Fruit fly (Drosophila melanogaster): ENCODE results near the gene CG32984.

Gene CG32984

dm6 chr2L:8919638-8920037, 45.1 kb upstream of the CG32984 start (continued):
- 0 out of 3 replicates have a peak, but pooled peaks have one; percentile 26 for TF ChIP-seq eg (GFP tag; IDR thresholded peaks at IDR 0.05)
- TF ChIP-seq CG15336 (GFP tag; IDR thresholded peaks at IDR 0.05) = peak; percentile 62
- TF ChIP-seq Ets96B (tag; optimal IDR thresholded peaks at IDR 0.05) = peak; percentile 42
- no peak for TF ChIP-seq Ets21C (GFP tag; optimal IDR thresholded peaks at IDR 0.05)
- TF ChIP-seq dac (GFP tag; optimal IDR thresholded peaks at IDR 0.05) = peak; percentile 2
- 0 out of 2 replicates have a peak, but pooled peaks have one; percentile 28 for TF ChIP-seq CG11294 (GFP tag; IDR thresholded peaks at IDR 0.05)
- no peak for TF ChIP-seq CG11902 (GFP tag; optimal IDR thresholded peaks at IDR 0.05)
- TF ChIP-seq CG31627 (GFP tag; optimal IDR thresholded peaks at IDR 0.05) = no peak
- no peak for TF ChIP-seq CG7368 (GFP tag; optimal IDR thresholded peaks at IDR 0.05)
- TF ChIP-seq CG1621 (tag; optimal IDR thresholded peaks at IDR 0.05) = peak; percentile 25
- TF ChIP-seq spab (GFP tag; optimal IDR thresholded peaks at IDR 0.05) = peak; percentile 62
- TF ChIP-seq fd85E (GFP tag; optimal IDR thresholded peaks at IDR 0.05) = no peak
- TF ChIP-seq esn (GFP tag; optimal IDR thresholded peaks at IDR 0.05) = no peak
- TF ChIP-seq Sox15 (GFP tag; optimal IDR thresholded peaks at IDR 0.05) = no peak
- TF ChIP-seq CG8632 (GFP tag; optimal IDR thresholded peaks at IDR 0.05) = peak; percentile 23
- TF ChIP-seq fkh (GFP tag; optimal IDR thresholded peaks at IDR 0.05) = no peak
- TF ChIP-seq Sox102F (GFP tag; optimal IDR thresholded peaks at IDR 0.05) = no peak
- no peak for TF ChIP-seq net (GFP tag; optimal IDR thresholded peaks at IDR 0.05)

DNA sequence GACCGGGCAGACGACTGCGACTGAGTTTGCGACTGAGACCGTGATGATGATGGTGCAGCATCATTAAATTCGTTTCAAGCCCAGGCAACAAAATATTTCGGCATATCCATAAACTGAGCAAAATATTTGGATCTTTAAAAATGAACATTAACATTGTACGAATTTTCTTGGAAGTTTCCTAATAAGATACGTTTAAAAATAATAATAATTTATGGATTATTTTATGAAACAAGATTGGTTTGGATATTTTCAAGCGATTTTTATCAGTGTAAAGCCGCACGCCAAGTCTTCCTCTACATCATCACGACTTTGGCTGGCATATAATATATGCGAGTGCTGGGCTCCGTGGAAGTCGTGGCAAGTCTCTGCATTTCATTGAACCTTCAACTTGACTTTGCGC, 44.5 kb upstream of the CG32984 start:
- TF ChIP-seq Hr4 (GFP tag; optimal IDR thresholded peaks at IDR 0.05) (peak; percentile 76), CG6163 (GFP tag; IDR thresholded peaks at IDR 0.05) (peak; percentile 86), esn (GFP tag; optimal IDR thresholded peaks at IDR 0.05) (peak; percentile 87), CG32006 (GFP tag; optimal IDR thresholded peaks at IDR 0.05) (peak; percentile 75), vri (GFP tag; optimal IDR thresholded peaks at IDR 0.05) (peak; percentile 76), CG16779 (tag; optimal IDR thresholded peaks at IDR 0.05) (peak; percentile 51), ss (GFP tag; optimal IDR thresholded peaks at IDR 0.05) (peak; percentile 69 to 78), cyc (GFP tag; optimal IDR thresholded peaks at IDR 0.05) (peak; percentile 68), CG3919 (GFP tag; optimal IDR thresholded peaks at IDR 0.05) (peak; percentile 85), Gug (GFP tag; IDR thresholded peaks at IDR 0.05) (peak; percentile 56), CG31627 (GFP tag; optimal IDR thresholded peaks at IDR 0.05) (peak; percentile 58), Met (GFP tag; optimal IDR thresholded peaks at IDR 0.05) (peak; percentile 63), CG34406 (GFP tag; optimal IDR thresholded peaks at IDR 0.05) (peak; percentile 82), achi (GFP tag; optimal IDR thresholded peaks at IDR 0.05) (peak; percentile 83), Eip93F (GFP tag; optimal IDR thresholded peaks at IDR 0.05) (peak; percentile 56), Eip75B (GFP tag; optimal IDR thresholded peaks at IDR 0.05) (peak; percentile 80), dac (GFP tag; optimal IDR thresholded peaks at IDR 0.05) (peak; percentile 32), svp (GFP tag) (peak; percentile 91), CG6276 (GFP tag; optimal IDR thresholded peaks at IDR 0.05) (peak; percentile 60), CG3032 (tag; optimal IDR thresholded peaks at IDR 0.05) (peak; percentile 81), CG10669 (GFP tag; optimal IDR thresholded peaks at IDR 0.05) (peak; percentile 73), acj6 (GFP tag; optimal IDR thresholded peaks at IDR 0.05) (peak; percentile 78), CG6792 (GFP tag; optimal IDR thresholded peaks at IDR 0.05) (peak; percentile 84), CG8319 (GFP tag; optimal IDR thresholded peaks at IDR 0.05) (peak; percentile 77), OdsH (GFP tag; optimal IDR thresholded peaks at IDR 0.05) (peak; percentile 82), CG10631 (GFP tag; optimal IDR thresholded peaks at IDR 0.05) (peak; percentile 78), Sox102F (GFP tag; optimal IDR thresholded peaks at IDR 0.05) (peak; percentile 75), Lpt (GFP tag; optimal IDR thresholded peaks at IDR 0.05) (peak; percentile 61), dsx (GFP tag; optimal IDR thresholded peaks at IDR 0.05; ENCODE audit: poor library complexity, severe bottlenecking) (peak; percentile 87), CG8632 (GFP tag; optimal IDR thresholded peaks at IDR 0.05) (peak; percentile 77), Sox14 (GFP tag; optimal IDR thresholded peaks at IDR 0.05) (peak; percentile 64), CG8119 (GFP tag; IDR thresholded peaks at IDR 0.05) (peak; percentile 80), CG6854 (GFP tag; optimal IDR thresholded peaks at IDR 0.05) (peak; percentile 9), topi (GFP tag; optimal IDR thresholded peaks at IDR 0.05) (peak; percentile 82), net (GFP tag; optimal IDR thresholded peaks at IDR 0.05) (peak; percentile 78), CG11762 (GFP tag; optimal IDR thresholded peaks at IDR 0.05; ENCODE audit: insufficient read depth) (peak; percentile 72), Ets96B (tag; optimal IDR thresholded peaks at IDR 0.05) (peak; percentile 84), spab (GFP tag; optimal IDR thresholded peaks at IDR 0.05) (peak; percentile 59), CG4318 (GFP tag; optimal IDR thresholded peaks at IDR 0.05) (peak; percentile 57), Sox15 (GFP tag; optimal IDR thresholded peaks at IDR 0.05) (peak; percentile 31), CG15336 (GFP tag; IDR thresholded peaks at IDR 0.05) (peak; percentile 85), CG11294 (GFP tag; IDR thresholded peaks at IDR 0.05) (peak; percentile 41; the same call in 1 of the 2 replicates)
